Fruit fly (Drosophila melanogaster): ENCODE data around the gene Ubr3.

Gene Ubr3

DNA sequence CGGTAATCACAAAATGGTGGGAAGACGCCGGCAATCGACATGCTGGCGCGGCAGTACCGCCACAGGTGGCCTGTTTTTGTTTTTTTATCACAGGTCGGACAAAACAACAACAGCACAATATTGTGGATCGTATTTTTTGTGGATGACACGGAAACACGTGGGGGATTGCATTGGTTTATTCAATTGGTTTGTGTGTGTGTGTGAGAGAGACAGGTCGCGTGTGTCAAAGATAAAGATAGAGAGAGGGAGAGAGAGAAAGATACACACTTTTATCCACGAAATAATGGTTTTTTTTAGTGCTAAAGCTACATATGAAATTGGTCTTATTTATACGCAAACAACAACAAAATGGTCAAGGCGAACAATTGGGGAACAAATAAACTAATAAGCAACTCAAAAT is 23.3 kb downstream of the Ubr3 start (continued):
- TF ChIP-seq eyg (GFP tag; optimal IDR thresholded peaks at IDR 0.05), result no peak
- no peak for TF ChIP-seq CG16813 (GFP tag; IDR thresholded peaks at IDR 0.05; ENCODE audit: partially characterized antibody)
- TF ChIP-seq CG7963 (GFP tag; IDR thresholded peaks at IDR 0.05; ENCODE audit: partially characterized antibody), result no peak
- TF ChIP-seq corto (GFP tag; optimal IDR thresholded peaks at IDR 0.05), result no peak
- no peak for TF ChIP-seq onecut (GFP tag; IDR thresholded peaks at IDR 0.05)
- no peak for TF ChIP-seq Ets65A (GFP tag)
- peak; percentile 20; the same call in 1 of the 2 replicates for TF ChIP-seq Drgx (GFP tag; IDR thresholded peaks at IDR 0.05)
- TF ChIP-seq sc (optimal IDR thresholded peaks at IDR 0.05), result no peak
- no peak for TF ChIP-seq sc (GFP tag; optimal IDR thresholded peaks at IDR 0.05)
- no peak for TF ChIP-seq klu (GFP tag; IDR thresholded peaks at IDR 0.05)
- TF ChIP-seq CoRest (tag; optimal IDR thresholded peaks at IDR 0.05), result no peak
- TF ChIP-seq Xrp1 (GFP tag; IDR thresholded peaks at IDR 0.05), result no peak
- TF ChIP-seq ci (GFP tag; IDR thresholded peaks at IDR 0.05), result peak; percentile 60; the same call in 1 of the 3 replicates
- TF ChIP-seq fd3F (GFP tag; optimal IDR thresholded peaks at IDR 0.05), result no peak
- TF ChIP-seq run (tag; optimal IDR thresholded peaks at IDR 0.05), result no peak
- TF ChIP-seq H15 (GFP tag; IDR thresholded peaks at IDR 0.05), result no peak
- TF ChIP-seq ATbp (GFP tag; optimal IDR thresholded peaks at IDR 0.05), result no peak
- no peak for TF ChIP-seq Sin3A (optimal IDR thresholded peaks at IDR 0.05)
- TF ChIP-seq HLH3B (GFP tag; IDR thresholded peaks at IDR 0.05), result no peak
- no peak for TF ChIP-seq ato (GFP tag; IDR thresholded peaks at IDR 0.05; ENCODE audit: partially characterized antibody)
- TF ChIP-seq mld (GFP tag; IDR thresholded peaks at IDR 0.05; ENCODE audit: partially characterized antibody), result no peak
- no peak for TF ChIP-seq bcd (GFP tag; optimal IDR thresholded peaks at IDR 0.05)
- no peak for TF ChIP-seq CG2116 (GFP tag; optimal IDR thresholded peaks at IDR 0.05)
- TF ChIP-seq sqz (GFP tag; optimal IDR thresholded peaks at IDR 0.05), result peak; percentile 85
- TF ChIP-seq CG32772 (GFP tag; IDR thresholded peaks at IDR 0.05), result 0 out of 2 replicates have a peak, but pooled peaks have one; percentile 34
- TF ChIP-seq CG18476 (GFP tag; optimal IDR thresholded peaks at IDR 0.05), result no peak
- no peak for TF ChIP-seq CG10565 (GFP tag; optimal IDR thresholded peaks at IDR 0.05)
- TF ChIP-seq Hr78 (GFP tag; optimal IDR thresholded peaks at IDR 0.05), result peak in 1 of 2 experiments; percentile 22
- no peak for TF ChIP-seq CG17186 (GFP tag; optimal IDR thresholded peaks at IDR 0.05)
- TF ChIP-seq Rfx (GFP tag; IDR thresholded peaks at IDR 0.05), result no peak
- TF ChIP-seq ind (GFP tag; optimal IDR thresholded peaks at IDR 0.05), result no peak
- no peak for TF ChIP-seq ab (GFP tag; optimal IDR thresholded peaks at IDR 0.05)
- TF ChIP-seq Gsc (GFP tag; IDR thresholded peaks at IDR 0.05), result no peak
- TF ChIP-seq D (optimal IDR thresholded peaks at IDR 0.05), result no peak
- no peak for TF ChIP-seq D (GFP tag; optimal IDR thresholded peaks at IDR 0.05)
- TF ChIP-seq sug (tag; optimal IDR thresholded peaks at IDR 0.05), result no peak
- peak; percentile 2 for TF ChIP-seq YL-1 (GFP tag; optimal IDR thresholded peaks at IDR 0.05)
- TF ChIP-seq gcm2 (GFP tag; optimal IDR thresholded peaks at IDR 0.05), result no peak
- TF ChIP-seq Meics (GFP tag; optimal IDR thresholded peaks at IDR 0.05), result no peak
- no peak for TF ChIP-seq Oli (tag; optimal IDR thresholded peaks at IDR 0.05)
- no peak for TF ChIP-seq CG4328 (GFP tag; optimal IDR thresholded peaks at IDR 0.05)
- peak; percentile 77 for TF ChIP-seq cg (GFP tag; optimal IDR thresholded peaks at IDR 0.05)
- TF ChIP-seq CG18764 (GFP tag; optimal IDR thresholded peaks at IDR 0.05), result no peak
- TF ChIP-seq psq (GFP tag; optimal IDR thresholded peaks at IDR 0.05), result no peak
- no peak for TF ChIP-seq Gug (GFP tag; IDR thresholded peaks at IDR 0.05)
- TF ChIP-seq CG10321 (GFP tag; IDR thresholded peaks at IDR 0.05), result peak; percentile 68
- no peak for TF ChIP-seq CG8089 (GFP tag; optimal IDR thresholded peaks at IDR 0.05)
- TF ChIP-seq CG13424 (tag; optimal IDR thresholded peaks at IDR 0.05), result no peak
- peak; percentile 41 for TF ChIP-seq CG15479 (GFP tag; optimal IDR thresholded peaks at IDR 0.05)
- TF ChIP-seq lilli (GFP tag; optimal IDR thresholded peaks at IDR 0.05), result no peak
- TF ChIP-seq bowl (GFP tag; IDR thresholded peaks at IDR 0.05), result no peak
- no peak for TF ChIP-seq CG30020 (tag; optimal IDR thresholded peaks at IDR 0.05)
- TF ChIP-seq fru (optimal IDR thresholded peaks at IDR 0.05), result no peak

All from whole organism, embryonic.